Fruit fly (Drosophila melanogaster) whole organism: Measurements from ENCODE around the gene Zn72D.
A peak's percentile ranks its signal among the peaks of the same experiment; 100 is the strongest.

ENCODE experiments used
- CG8478 ChIP-seq: fragments of >200 bp; optimal IDR thresholded peaks from 2 replicates; lab custom pipeline; 2018; ENCODE audit warnings: inconsistent platforms
- EcR ChIP-seq, 2 experiments: fragments of >200 bp; optimal IDR thresholded peaks; 2 replicates each; lab custom pipeline; 2017; ENCODE audit warnings: missing biosample characterization in 2 of 2, missing genetic modification characterization in 2 of 2, missing genetic modification reagents in 2 of 2
- pan ChIP-seq: fragments of >200 bp; optimal IDR thresholded peaks from 2 replicates; lab custom pipeline; 2017

dm6 chr3L:16150850-16151515 lies 38.6 kb upstream of the Zn72D start:
- TF ChIP-seq CG8478 (lab: Kevin White, UChicago) (no peak), EcR (GFP tag; optimal IDR thresholded peaks at IDR 0.05; lab: Kevin White, UChicago) (no peak), pan (lab: Kevin White, UChicago) (peak; percentile 55)
